Worm (Caenorhabditis elegans) whole organism, L1 larva: ENCODE results near the gene ccd-5.

Experiments used
- C16A3.4 ChIP-seq: fragments of 150-350 bp; optimal IDR thresholded peaks from 2 replicates; lab custom pipeline; 2014; ENCODE audit warnings: missing biosample characterization, missing genetic modification characterization
- ceh-63 ChIP-seq: fragments of 200-800 bp; sonication (Bioruptor generic); optimal IDR thresholded peaks from 2 replicates; lab custom pipeline; 2018; ENCODE audit warnings: mild to moderate bottlenecking, missing genetic modification characterization, missing compliant biosample characterization
- ceh-82 ChIP-seq, 3 experiments: fragments of 150-350 bp in 1 of 3; sonication (generic microtip) in 2 of 3; optimal IDR thresholded peaks; 2 replicates each; lab custom pipeline; 2014 to 2017; ENCODE audit warnings: missing biosample characterization in 3 of 3, missing genetic modification characterization in 3 of 3
- dpl-1 ChIP-seq, 3 experiments: fragments of 150-350 bp in 2 of 3; sonication (generic microtip) in 1 of 3; optimal IDR thresholded peaks; 2 replicates each; lab custom pipeline; 2014 to 2017; ENCODE audit warnings: missing biosample characterization in 3 of 3, missing genetic modification characterization in 3 of 3, missing genetic modification reagents in 3 of 3
- dsc-1 ChIP-seq: sonication (generic microtip); optimal IDR thresholded peaks from 2 replicates; lab custom pipeline; 2016; ENCODE audit warnings: mild to moderate bottlenecking, missing genetic modification characterization, missing compliant biosample characterization
- efl-1 ChIP-seq, 4 experiments: fragments of 150-350 bp; optimal IDR thresholded peaks in 3 of 4; peaks in 1 of 4; 1 replicate in 1 of 4; 2 replicates in 3 of 4; lab custom pipeline; 2014; ENCODE audit warnings: missing biosample characterization in 2 of 4, missing genetic modification characterization in 2 of 4, missing genetic modification reagents in 2 of 4
- egl-13 ChIP-seq: sonication (generic microtip); optimal IDR thresholded peaks from 2 replicates; lab custom pipeline; 2016; ENCODE audit warnings: missing genotype, missing genetic modification reagents, missing genetic modification characterization, missing compliant biosample characterization
- fkh-10 ChIP-seq: sonication (generic microtip); optimal IDR thresholded peaks from 2 replicates; lab custom pipeline; 2017; ENCODE audit warnings: missing biosample characterization, missing genetic modification reagents, missing genetic modification characterization
- fkh-8 ChIP-seq: sonication (generic microtip); optimal IDR thresholded peaks from 2 replicates; lab custom pipeline; 2016; ENCODE audit warnings: mild to moderate bottlenecking, missing genetic modification characterization, missing compliant biosample characterization
- fos-1 ChIP-seq: fragments of 150-350 bp; optimal IDR thresholded peaks from 2 replicates; lab custom pipeline; 2014; ENCODE audit warnings: missing biosample characterization, missing genetic modification characterization
- hlh-17 ChIP-seq: fragments of 200-800 bp; sonication (Bioruptor generic); optimal IDR thresholded peaks from 2 replicates; lab custom pipeline; 2018; ENCODE audit warnings: missing genetic modification characterization, mild to moderate bottlenecking, missing compliant biosample characterization, moderate library complexity, borderline replicate concordance
- hlh-4 ChIP-seq: sonication (generic microtip); optimal IDR thresholded peaks from 2 replicates; lab custom pipeline; 2016; ENCODE audit warnings: mild to moderate bottlenecking, missing genetic modification characterization, missing compliant biosample characterization
- hpl-2 ChIP-seq: fragments of 150-350 bp; optimal IDR thresholded peaks from 2 replicates; lab custom pipeline; 2014; ENCODE audit warnings: missing biosample characterization, missing genetic modification reagents, missing genetic modification characterization
- isw-1 ChIP-seq: fragments of 200-800 bp; sonication (Bioruptor generic); IDR thresholded peaks from 2 replicates; pipeline ENCODE4 v1.3.6; 2022; ENCODE audit warnings: missing genetic modification characterization, missing compliant biosample characterization
- lin-13 ChIP-seq: fragments of 150-350 bp; optimal IDR thresholded peaks from 2 replicates; lab custom pipeline; 2014; ENCODE audit warnings: missing biosample characterization, missing genetic modification reagents, missing genetic modification characterization
- lin-14 ChIP-seq: fragments of 200-800 bp; sonication (Bioruptor generic); optimal IDR thresholded peaks from 2 replicates; lab custom pipeline; 2018; ENCODE audit warnings: mild to moderate bottlenecking, missing genetic modification characterization, moderate library complexity, missing compliant biosample characterization
- lin-35 ChIP-seq, 2 experiments: fragments of 150-350 bp; optimal IDR thresholded peaks; 2 replicates each; lab custom pipeline; 2014; ENCODE audit warnings: missing biosample characterization in 2 of 2, missing genetic modification characterization in 2 of 2, missing genetic modification reagents in 2 of 2
- lin-39 ChIP-seq: fragments of 150-350 bp; optimal IDR thresholded peaks from 2 replicates; lab custom pipeline; 2014; ENCODE audit warnings: missing biosample characterization, missing genetic modification reagents, missing genetic modification characterization
- lir-3 ChIP-seq: sonication (generic microtip); optimal IDR thresholded peaks from 2 replicates; lab custom pipeline; 2016; ENCODE audit warnings: mild to moderate bottlenecking, missing genetic modification characterization, moderate library complexity, missing compliant biosample characterization; ENCODE audit not compliant: poor library complexity
- lsy-2 ChIP-seq, 2 experiments: fragments of 150-350 bp; optimal IDR thresholded peaks; 2 replicates each; lab custom pipeline; 2014; ENCODE audit warnings: missing biosample characterization in 2 of 2, missing genetic modification characterization in 2 of 2
- mdl-1 ChIP-seq, 2 experiments: fragments of 150-350 bp; optimal IDR thresholded peaks; 2 replicates each; lab custom pipeline; 2014 to 2017; ENCODE audit warnings: missing biosample characterization in 2 of 2, missing genetic modification characterization in 2 of 2, inconsistent platforms in 1 of 2
- mef-2 ChIP-seq: fragments of 150-350 bp; optimal IDR thresholded peaks from 2 replicates; lab custom pipeline; 2014; ENCODE audit warnings: missing biosample characterization, missing genetic modification characterization
- mep-1 ChIP-seq: fragments of 150-350 bp; optimal IDR thresholded peaks from 2 replicates; lab custom pipeline; 2014; ENCODE audit warnings: missing biosample characterization, missing genetic modification characterization
- nhr-19 ChIP-seq: fragments of 200-800 bp; sonication (Bioruptor generic); conservative IDR thresholded peaks from 2 replicates; pipeline ENCODE4 v1.3.6; 2022; ENCODE audit warnings: missing genetic modification characterization, missing compliant biosample characterization
- nhr-20 ChIP-seq: sonication (generic microtip); optimal IDR thresholded peaks from 2 replicates; lab custom pipeline; 2016; ENCODE audit warnings: mild to moderate bottlenecking, missing genetic modification characterization, missing compliant biosample characterization
- nhr-28 ChIP-seq: fragments of 150-350 bp; optimal IDR thresholded peaks from 2 replicates; lab custom pipeline; 2014; ENCODE audit warnings: missing biosample characterization, missing genetic modification characterization
- nhr-47 ChIP-seq: sonication (generic microtip); optimal IDR thresholded peaks from 2 replicates; lab custom pipeline; 2016; ENCODE audit warnings: mild to moderate bottlenecking, missing genetic modification characterization, moderate library complexity, missing compliant biosample characterization
- nhr-71 ChIP-seq: sonication (generic microtip); optimal IDR thresholded peaks from 2 replicates; lab custom pipeline; 2016; ENCODE audit warnings: mild to moderate bottlenecking, missing genetic modification characterization, moderate library complexity, missing compliant biosample characterization
- nhr-76 ChIP-seq: sonication (generic microtip); optimal IDR thresholded peaks from 2 replicates; lab custom pipeline; 2017; ENCODE audit warnings: missing biosample characterization, missing genetic modification characterization
- pag-3 ChIP-seq: sonication (generic microtip); optimal IDR thresholded peaks from 2 replicates; lab custom pipeline; 2017; ENCODE audit warnings: missing genetic modification characterization, mild to moderate bottlenecking, missing compliant biosample characterization, antibody characterized with exemption, borderline replicate concordance; ENCODE audit not compliant: insufficient read depth
- pqm-1 ChIP-seq: sonication (generic microtip); optimal IDR thresholded peaks from 3 replicates; lab custom pipeline; 2017; ENCODE audit warnings: missing biosample characterization, missing genetic modification characterization
- rnt-1 ChIP-seq: sonication (generic microtip); optimal IDR thresholded peaks from 2 replicates; lab custom pipeline; 2016; ENCODE audit warnings: mild to moderate bottlenecking, missing genetic modification characterization, moderate library complexity, missing compliant biosample characterization
- skn-1 ChIP-seq: fragments of 150-350 bp; optimal IDR thresholded peaks from 2 replicates; lab custom pipeline; 2014; ENCODE audit warnings: missing biosample characterization, missing genetic modification characterization
- snpc-4 ChIP-seq: fragments of 150-350 bp; optimal IDR thresholded peaks from 2 replicates; lab custom pipeline; 2014; ENCODE audit warnings: missing biosample characterization, missing genetic modification characterization
- snu-23 ChIP-seq: sonication (generic microtip); optimal IDR thresholded peaks from 2 replicates; lab custom pipeline; 2016; ENCODE audit warnings: missing genetic modification characterization, missing compliant biosample characterization
- sox-4 ChIP-seq: sonication (generic microtip); optimal IDR thresholded peaks from 2 replicates; lab custom pipeline; 2016; ENCODE audit warnings: missing genetic modification characterization, missing compliant biosample characterization
- sptf-1 ChIP-seq: fragments of 150-350 bp; optimal IDR thresholded peaks from 2 replicates; lab custom pipeline; 2014; ENCODE audit warnings: missing biosample characterization, missing genetic modification characterization
- swsn-7 ChIP-seq: sonication (generic microtip); optimal IDR thresholded peaks from 2 replicates; lab custom pipeline; 2016; ENCODE audit warnings: missing genetic modification characterization, missing compliant biosample characterization
- tbx-2 ChIP-seq: sonication (generic microtip); optimal IDR thresholded peaks from 2 replicates; lab custom pipeline; 2016; ENCODE audit warnings: missing genetic modification characterization, missing compliant biosample characterization
- tlp-1 ChIP-seq: fragments of 150-350 bp; optimal IDR thresholded peaks from 2 replicates; lab custom pipeline; 2014; ENCODE audit warnings: missing biosample characterization, missing genetic modification characterization
- unc-86 ChIP-seq: sonication (generic microtip); optimal IDR thresholded peaks from 2 replicates; lab custom pipeline; 2016; ENCODE audit warnings: missing genetic modification characterization, missing compliant biosample characterization
- vab-15 ChIP-seq: sonication (generic microtip); optimal IDR thresholded peaks from 2 replicates; lab custom pipeline; 2017; ENCODE audit warnings: missing genotype, mild to moderate bottlenecking, missing genetic modification characterization, missing compliant biosample characterization
- ztf-11 ChIP-seq, 2 experiments: sonication (generic microtip); optimal IDR thresholded peaks; 2 replicates each; lab custom pipeline; 2016 to 2017; ENCODE audit warnings: missing genetic modification characterization in 2 of 2, missing biosample characterization in 1 of 2, missing compliant biosample characterization in 1 of 2
- ztf-4 ChIP-seq: fragments of 150-350 bp; optimal IDR thresholded peaks from 2 replicates; lab custom pipeline; 2014; ENCODE audit warnings: missing biosample characterization, missing genetic modification characterization

ccd-5 gene

ce11 chrX:2604358-2605016 lies 32.0 kb upstream of the ccd-5 start (continued):
- TF ChIP-seq lin-14 (peak; percentile 65), tlp-1 (tag; lab: Kevin White, UChicago) (no peak), lin-35 (GFP tag; optimal IDR thresholded peaks at IDR 0.05; lab: Kevin White, UChicago) (no peak), C16A3.4 (tag; lab: Kevin White, UChicago) (no peak), pag-3 (tag; lab: Kevin White, UChicago) (no peak), dpl-1 (GFP tag; optimal IDR thresholded peaks at IDR 0.05; lab: Kevin White, UChicago) (no peak), nhr-76 (tag; lab: Kevin White, UChicago) (no peak), sox-4 (peak; percentile 64), fos-1 (tag; lab: Kevin White, UChicago) (no peak), ceh-82 (tag; optimal IDR thresholded peaks at IDR 0.05; lab: Kevin White, UChicago) (peak in 1 of 3 experiments; percentile 10)

ce11 chrX:2601025-2601705 lies 28.7 kb upstream of the ccd-5 start:
- TF ChIP-seq lin-13 (GFP tag; lab: Kevin White, UChicago) (peak; percentile 1), vab-15 (tag; lab: Kevin White, UChicago) (no peak), tbx-2 (tag; lab: Kevin White, UChicago) (no peak), nhr-28 (no peak), fkh-10 (GFP tag; lab: Kevin White, UChicago) (peak; percentile 85), pqm-1 (tag; lab: Kevin White, UChicago) (no peak), mdl-1 (tag; optimal IDR thresholded peaks at IDR 0.05; lab: Kevin White, UChicago) (peak in 1 of 2 experiments; percentile 3), lin-14 (peak; percentile 66), lir-3 (no peak)

- TF ChIP-seq hpl-2 (GFP tag; lab: Kevin White, UChicago): no peak
- TF ChIP-seq ceh-63 (GFP tag; lab: Kevin White, UChicago): no peak
- no peak for TF ChIP-seq snpc-4 (tag; lab: Kevin White, UChicago)
- TF ChIP-seq dsc-1 (tag; lab: Kevin White, UChicago): peak; percentile 56
- TF ChIP-seq ceh-82 (tag; optimal IDR thresholded peaks at IDR 0.05; lab: Kevin White, UChicago): peak in 2 of 3 experiments; percentile 46 to 77
- TF ChIP-seq nhr-19 (GFP tag; lab: Robert Waterston, UW): peak; percentile 52
- peak; percentile 2 for TF ChIP-seq sox-4
- TF ChIP-seq lin-14: peak; percentile 93
- TF ChIP-seq isw-1 (GFP tag; lab: Robert Waterston, UW): peak; percentile 13; the same call in 1 of the 2 replicates
- TF ChIP-seq lin-39 (tag; lab: Kevin White, UChicago): peak; percentile 0
- no peak for TF ChIP-seq hlh-4 (tag; lab: Kevin White, UChicago)
- TF ChIP-seq fkh-10 (GFP tag; lab: Kevin White, UChicago): peak; percentile 60
- peak; percentile 79 for TF ChIP-seq fkh-8 (tag; lab: Kevin White, UChicago)
- no peak for TF ChIP-seq sptf-1 (tag; lab: Kevin White, UChicago)
- peak; percentile 84 for TF ChIP-seq nhr-71
- TF ChIP-seq swsn-7 (tag; lab: Kevin White, UChicago): peak; percentile 65
- TF ChIP-seq ztf-11 (tag; optimal IDR thresholded peaks at IDR 0.05; lab: Kevin White, UChicago): no peak
- no peak for TF ChIP-seq hlh-17
- TF ChIP-seq mef-2 (tag; lab: Kevin White, UChicago): peak; percentile 77
- peak; percentile 54 for TF ChIP-seq ztf-4 (tag; lab: Kevin White, UChicago)
- TF ChIP-seq lsy-2 (tag; optimal IDR thresholded peaks at IDR 0.05; lab: Kevin White, UChicago): peak in 1 of 2 experiments; percentile 67
- peak; percentile 80 for TF ChIP-seq nhr-47
- TF ChIP-seq nhr-20 (tag; lab: Kevin White, UChicago): peak; percentile 18
- no peak for TF ChIP-seq pag-3 (tag; lab: Kevin White, UChicago)
- peak in 1 of 2 experiments; percentile 39 for TF ChIP-seq lin-35 (GFP tag; optimal IDR thresholded peaks at IDR 0.05; lab: Kevin White, UChicago)
- peak; percentile 33 for TF ChIP-seq egl-13 (tag; lab: Kevin White, UChicago)
- TF ChIP-seq rnt-1: peak; percentile 72
- peak; percentile 74 for TF ChIP-seq unc-86 (tag; lab: Kevin White, UChicago)
- TF ChIP-seq mep-1 (tag; lab: Kevin White, UChicago): no peak
- TF ChIP-seq skn-1 (tag; lab: Kevin White, UChicago): peak; percentile 37
- no peak for TF ChIP-seq mdl-1 (tag; optimal IDR thresholded peaks at IDR 0.05; lab: Kevin White, UChicago)
- peak; percentile 12 to 28 for TF ChIP-seq efl-1 (optimal IDR thresholded peaks at IDR 0.05; lab: Kevin White, UChicago)
- no peak for TF ChIP-seq efl-1 (GFP tag; optimal IDR thresholded peaks at IDR 0.05 in 1 of 2; lab: Kevin White, UChicago)
- TF ChIP-seq snu-23 (GFP tag; lab: Kevin White, UChicago): peak; percentile 71
- TF ChIP-seq tbx-2 (tag; lab: Kevin White, UChicago): peak; percentile 53
Measured at ce11 chrX:2598833-2599279, 26.4 kb upstream of the ccd-5 start.
